Fruit fly (Drosophila melanogaster) whole organism, embryonic: ENCODE measurements around the gene Bcs1.

Experiments used
- CG10321 ChIP-seq: fragments of 200-800 bp; sonication (Bioruptor generic); IDR thresholded peaks from 2 replicates; pipeline ENCODE4 v1.3.6; 2022; ENCODE audit warnings: missing biosample characterization, missing genetic modification characterization
- CG11093 ChIP-seq: fragments of 200-800 bp; sonication (Bioruptor generic); IDR thresholded peaks from 3 replicates; pipeline ENCODE4 v1.3.6; 2022; ENCODE audit warnings: missing biosample characterization, missing genetic modification characterization
- CG11723 ChIP-seq: fragments of 200-800 bp; sonication (Bioruptor generic); optimal IDR thresholded peaks from 2 replicates; lab custom pipeline; 2017; ENCODE audit warnings: missing biosample characterization, mild to moderate bottlenecking, missing genetic modification characterization
- CG13287 ChIP-seq: fragments of 200-800 bp; sonication (Bioruptor generic); IDR thresholded peaks from 2 replicates; pipeline ENCODE4 v1.3.6; 2022; ENCODE audit warnings: missing biosample characterization, missing genetic modification characterization; ENCODE audit not compliant: partially characterized antibody
- CG13624 ChIP-seq: fragments of 200-800 bp; sonication (Bioruptor generic); optimal IDR thresholded peaks from 2 replicates; lab custom pipeline; 2016; ENCODE audit warnings: missing biosample characterization, missing genetic modification characterization
- CG14860 ChIP-seq: fragments of 200-800 bp; sonication (Bioruptor generic); IDR thresholded peaks from 3 replicates; pipeline ENCODE4 v1.3.6; 2022; ENCODE audit warnings: missing biosample characterization, missing genetic modification characterization; ENCODE audit not compliant: partially characterized antibody
- CG15073 ChIP-seq: fragments of 200-800 bp; sonication (Bioruptor generic); optimal IDR thresholded peaks from 2 replicates; lab custom pipeline; 2016; ENCODE audit warnings: missing biosample characterization, missing genetic modification characterization
- CG17612 ChIP-seq: fragments of 200-800 bp; sonication (Bioruptor generic); IDR thresholded peaks from 2 replicates; pipeline ENCODE4 v1.3.6; 2022; ENCODE audit warnings: missing biosample characterization, missing genetic modification characterization
- CG17912 ChIP-seq: fragments of 200-800 bp; sonication (Bioruptor generic); optimal IDR thresholded peaks from 2 replicates; lab custom pipeline; 2018; ENCODE audit warnings: missing biosample characterization, mild to moderate bottlenecking, missing genetic modification characterization
- CG18011 ChIP-seq: fragments of 200-800 bp; sonication (Bioruptor generic); optimal IDR thresholded peaks from 2 replicates; lab custom pipeline; 2017; ENCODE audit warnings: missing biosample characterization, missing genetic modification characterization, mild to moderate bottlenecking, moderate library complexity, missing genotype
- CG18262 ChIP-seq: fragments of 200-800 bp; optimal IDR thresholded peaks from 3 replicates; lab custom pipeline; 2019; ENCODE audit warnings: missing biosample characterization, mild to moderate bottlenecking, missing genetic modification characterization, moderate library complexity
- CG30431 ChIP-seq: fragments of 200-800 bp; sonication (Bioruptor generic); optimal IDR thresholded peaks from 2 replicates; lab custom pipeline; 2017; ENCODE audit warnings: missing biosample characterization, missing genetic modification characterization
- CG34376 ChIP-seq: fragments of 200-800 bp; sonication (Bioruptor generic); optimal IDR thresholded peaks from 2 replicates; lab custom pipeline; 2018; ENCODE audit warnings: missing biosample characterization, mild to moderate bottlenecking, missing genetic modification characterization
- CG3995 ChIP-seq: fragments of 200-800 bp; sonication (Bioruptor generic); optimal IDR thresholded peaks from 3 replicates; lab custom pipeline; 2016; ENCODE audit warnings: missing biosample characterization, missing genetic modification characterization
- CG4328 ChIP-seq: fragments of 200-800 bp; sonication (Bioruptor generic); optimal IDR thresholded peaks from 3 replicates; lab custom pipeline; 2017; ENCODE audit warnings: missing biosample characterization, missing genetic modification reagents, missing genetic modification characterization
- CG8765 ChIP-seq: fragments of 200-800 bp; sonication (Bioruptor generic); IDR thresholded peaks from 2 replicates; pipeline ENCODE4 v1.3.6; 2022; ENCODE audit warnings: missing biosample characterization, missing genetic modification characterization
- CG8944 ChIP-seq: fragments of 200-800 bp; sonication (Bioruptor generic); optimal IDR thresholded peaks from 3 replicates; lab custom pipeline; 2016; ENCODE audit warnings: missing biosample characterization, missing genetic modification characterization
- Dll ChIP-seq: fragments of 200-800 bp; sonication (Bioruptor generic); IDR thresholded peaks from 4 replicates; pipeline ENCODE4 v1.3.6; 2022; ENCODE audit warnings: missing biosample characterization, missing genetic modification characterization; ENCODE audit not compliant: partially characterized antibody
- Doc3 ChIP-seq: fragments of 200-800 bp; sonication (Bioruptor generic); IDR thresholded peaks from 3 replicates; pipeline ENCODE4 v1.3.6; 2022; ENCODE audit warnings: missing biosample characterization, missing genetic modification characterization; ENCODE audit not compliant: partially characterized antibody
- Eip74EF ChIP-seq, 2 experiments: fragments of 200-800 bp in 1 of 2; fragments of >200 bp in 1 of 2; sonication (Bioruptor generic) in 1 of 2; optimal IDR thresholded peaks; 2 replicates each; lab custom pipeline; 2017 to 2019; ENCODE audit warnings: missing biosample characterization in 2 of 2, missing genetic modification characterization in 2 of 2, mild to moderate bottlenecking in 1 of 2, moderate library complexity in 1 of 2
- Fer1 ChIP-seq: fragments of 200-800 bp; sonication (Bioruptor generic); optimal IDR thresholded peaks from 2 replicates; lab custom pipeline; 2017; ENCODE audit warnings: missing biosample characterization, mild to moderate bottlenecking, missing genetic modification characterization
- Med ChIP-seq: fragments of 200-800 bp; sonication (Bioruptor generic); peaks from one replicate; lab custom pipeline; 2016; ENCODE audit warnings: missing biosample characterization, missing genetic modification characterization, mild to moderate bottlenecking, inconsistent platforms, moderate library complexity
- Nf-YB ChIP-seq: fragments of 200-800 bp; sonication (Bioruptor generic); optimal IDR thresholded peaks from 3 replicates; lab custom pipeline; 2019; ENCODE audit warnings: missing biosample characterization, mild to moderate bottlenecking, missing genetic modification characterization, moderate library complexity
- Sry-β ChIP-seq: fragments of 200-800 bp; sonication (Bioruptor generic); optimal IDR thresholded peaks from 2 replicates; lab custom pipeline; 2018; ENCODE audit warnings: missing biosample characterization, mild to moderate bottlenecking, missing genetic modification characterization, moderate library complexity
- Sry-δ ChIP-seq: fragments of 200-800 bp; sonication (Bioruptor generic); optimal IDR thresholded peaks from 2 replicates; lab custom pipeline; 2016; ENCODE audit warnings: missing biosample characterization, missing genetic modification characterization
- Ssrp ChIP-seq: fragments of 200-800 bp; sonication (Bioruptor generic); optimal IDR thresholded peaks from 2 replicates; lab custom pipeline; 2018; ENCODE audit warnings: missing biosample characterization, mild to moderate bottlenecking, missing genetic modification characterization, moderate library complexity
- Taf1 ChIP-seq: fragments of 200-800 bp; sonication (Bioruptor generic); IDR thresholded peaks from 2 replicates; pipeline ENCODE4 v1.3.6; 2022; ENCODE audit warnings: missing biosample characterization, missing genetic modification characterization
- Xbp1 ChIP-seq: fragments of 200-800 bp; sonication (Bioruptor generic); optimal IDR thresholded peaks from 3 replicates; lab custom pipeline; 2016; ENCODE audit warnings: missing biosample characterization, mild to moderate bottlenecking, missing genetic modification characterization
- bigmax ChIP-seq: fragments of 200-800 bp; sonication (Bioruptor generic); optimal IDR thresholded peaks from 2 replicates; lab custom pipeline; 2018; ENCODE audit warnings: missing biosample characterization, mild to moderate bottlenecking, missing genetic modification characterization
- cato ChIP-seq: fragments of 200-800 bp; sonication (Bioruptor generic); optimal IDR thresholded peaks from 2 replicates; lab custom pipeline; 2016; ENCODE audit warnings: missing biosample characterization, missing genetic modification characterization, borderline replicate concordance
- chif ChIP-seq, 2 experiments: fragments of 200-800 bp; sonication (Bioruptor generic); optimal IDR thresholded peaks; 3 replicates each; lab custom pipeline; 2016; ENCODE audit warnings: missing biosample characterization in 2 of 2, missing genetic modification characterization in 2 of 2
- croc ChIP-seq: fragments of 200-800 bp; sonication (Bioruptor generic); conservative IDR thresholded peaks from 3 replicates; pipeline ENCODE4 v1.3.6; 2022; ENCODE audit warnings: missing biosample characterization, missing genetic modification characterization
- dmrt11E ChIP-seq: fragments of 200-800 bp; sonication (Bioruptor generic); optimal IDR thresholded peaks from 3 replicates; lab custom pipeline; 2018; ENCODE audit warnings: missing biosample characterization, mild to moderate bottlenecking, missing genetic modification characterization, moderate library complexity
- eve ChIP-seq, 2 experiments: fragments of >200 bp; optimal IDR thresholded peaks; 2 replicates each; lab custom pipeline; 2017; ENCODE audit warnings: missing biosample characterization in 2 of 2, missing genetic modification characterization in 2 of 2
- exex ChIP-seq: fragments of 200-800 bp; sonication (Bioruptor generic); optimal IDR thresholded peaks from 4 replicates; lab custom pipeline; 2018; ENCODE audit warnings: missing biosample characterization, mild to moderate bottlenecking, missing genetic modification characterization, moderate library complexity
- gfzf ChIP-seq: fragments of 200-800 bp; sonication (Bioruptor generic); optimal IDR thresholded peaks from 2 replicates; lab custom pipeline; 2016; ENCODE audit warnings: missing biosample characterization, mild to moderate bottlenecking, missing genetic modification characterization, moderate library complexity
- jing ChIP-seq: fragments of 200-800 bp; sonication (Bioruptor generic); optimal IDR thresholded peaks from 2 replicates; lab custom pipeline; 2018; ENCODE audit warnings: missing biosample characterization, mild to moderate bottlenecking, missing genetic modification characterization
- otp ChIP-seq: fragments of 200-800 bp; sonication (Bioruptor generic); IDR thresholded peaks from 3 replicates; pipeline ENCODE4, ENCODE4 v1.3.6; 2022; ENCODE audit warnings: missing biosample characterization, missing genetic modification characterization
- pfk ChIP-seq: fragments of 200-800 bp; sonication (Bioruptor generic); optimal IDR thresholded peaks from 2 replicates; lab custom pipeline; 2018; ENCODE audit warnings: missing biosample characterization, mild to moderate bottlenecking, missing genetic modification characterization, moderate library complexity
- prd ChIP-seq, 3 experiments: fragments of >200 bp in 2 of 3; fragments of 200-800 bp in 1 of 3; sonication (Bioruptor generic) in 1 of 3; optimal IDR thresholded peaks in 2 of 3; IDR thresholded peaks in 1 of 3; 2 replicates in 2 of 3; 3 replicates in 1 of 3; pipeline versions ENCODE4 v1.3.6 to Lab custom; 2017 to 2022; ENCODE audit warnings: missing biosample characterization in 1 of 3, missing genetic modification characterization in 1 of 3
- pum ChIP-seq: fragments of 200-800 bp; sonication (Bioruptor generic); optimal IDR thresholded peaks from 2 replicates; lab custom pipeline; 2016; ENCODE audit warnings: missing biosample characterization, missing genetic modification characterization
- pzg ChIP-seq: fragments of 200-800 bp; sonication (Bioruptor generic); optimal IDR thresholded peaks from 3 replicates; lab custom pipeline; 2018; ENCODE audit warnings: missing biosample characterization, mild to moderate bottlenecking, missing genetic modification characterization, moderate library complexity
- row ChIP-seq: fragments of 200-800 bp; sonication (Bioruptor generic); IDR thresholded peaks from 3 replicates; pipeline ENCODE4 v1.3.6; 2022; ENCODE audit warnings: missing biosample characterization, missing genetic modification characterization
- tgo ChIP-seq: fragments of 200-800 bp; sonication (Bioruptor generic); IDR thresholded peaks from 3 replicates; pipeline ENCODE4 v1.3.6; 2022; ENCODE audit warnings: missing biosample characterization, missing genetic modification characterization
- tll ChIP-seq, 2 experiments: fragments of 200-800 bp in 1 of 2; fragments of >200 bp in 1 of 2; sonication (Bioruptor generic) in 1 of 2; optimal IDR thresholded peaks; 2 replicates each; lab custom pipeline; 2017 to 2019; ENCODE audit warnings: missing biosample characterization in 2 of 2, missing genetic modification characterization in 2 of 2, mild to moderate bottlenecking in 1 of 2, moderate library complexity in 1 of 2
- trem ChIP-seq: fragments of 200-800 bp; optimal IDR thresholded peaks from 3 replicates; lab custom pipeline; 2019; ENCODE audit warnings: missing biosample characterization, mild to moderate bottlenecking, missing genetic modification characterization, moderate library complexity
- unc-4 ChIP-seq: fragments of 200-800 bp; sonication (Bioruptor generic); IDR thresholded peaks from 2 replicates; pipeline ENCODE4 v1.3.6; 2022; ENCODE audit warnings: missing biosample characterization, missing genetic modification characterization; ENCODE audit not compliant: partially characterized antibody
- wek ChIP-seq: fragments of 200-800 bp; sonication (Bioruptor generic); optimal IDR thresholded peaks from 3 replicates; lab custom pipeline; 2018; ENCODE audit warnings: missing biosample characterization, mild to moderate bottlenecking, missing genetic modification characterization, moderate library complexity
- yki ChIP-seq: fragments of >200 bp; optimal IDR thresholded peaks from 3 replicates; lab custom pipeline; 2018
- zfh1 ChIP-seq: fragments of 200-800 bp; sonication (Bioruptor generic); IDR thresholded peaks from 3 replicates; pipeline ENCODE4 v1.3.6; 2022; ENCODE audit warnings: missing biosample characterization, missing genetic modification characterization

Bcs1 gene

DNA sequence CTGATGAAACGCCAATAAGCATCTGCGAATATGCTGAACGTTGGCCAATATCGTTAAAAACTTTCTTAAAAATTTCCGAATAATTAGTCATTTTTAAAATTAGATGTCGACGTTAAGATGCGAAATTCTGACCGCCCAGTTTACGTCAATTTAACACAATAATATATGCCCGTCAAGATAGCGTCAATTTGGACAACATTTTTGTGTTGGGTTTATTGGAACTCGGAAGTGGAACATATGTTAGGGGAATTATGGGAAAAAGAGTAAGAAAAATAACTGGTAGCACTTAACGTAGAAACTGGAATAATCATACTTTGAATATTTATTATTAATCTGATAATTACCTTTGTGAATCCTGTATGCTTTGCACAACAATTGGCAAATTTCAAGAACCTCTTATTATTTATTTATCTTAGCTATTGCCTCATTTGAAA, 33.3 kb downstream of the Bcs1 start, which contains the start of gene CG5676 (continued):
- TF ChIP-seq CG11093 (GFP tag; lab: Robert Waterston, UW) (no peak), unc-4 (GFP tag; lab: Robert Waterston, UW) (no peak), zfh1 (GFP tag; lab: Robert Waterston, UW) (no peak), Sry-β (GFP tag; lab: Kevin White, UChicago) (no peak), CG34376 (GFP tag; lab: Kevin White, UChicago) (no peak), CG11723 (GFP tag; lab: Kevin White, UChicago) (peak; percentile 51), CG8765 (no peak), tll (GFP tag; optimal IDR thresholded peaks at IDR 0.05; lab: Kevin White, UChicago) (no peak), Dll (GFP tag; lab: Robert Waterston, UW) (0 out of 4 replicates have a peak, but pooled peaks have one; percentile 34), tgo (GFP tag; lab: Robert Waterston, UW) (no peak), trem (tag; lab: Kevin White, UChicago) (peak; percentile 31), CG13624 (GFP tag; lab: Kevin White, UChicago) (peak; percentile 16), CG17612 (GFP tag; lab: Robert Waterston, UW) (no peak), CG18011 (GFP tag; lab: Kevin White, UChicago) (no peak), Fer1 (GFP tag; lab: Kevin White, UChicago) (peak; percentile 19), CG3995 (peak; percentile 78), CG14860 (GFP tag; lab: Robert Waterston, UW) (no peak), CG8944 (GFP tag; lab: Kevin White, UChicago) (no peak), Nf-YB (GFP tag; lab: Kevin White, UChicago) (no peak), CG17912 (no peak), pzg (GFP tag; lab: Kevin White, UChicago) (peak; percentile 71), Xbp1 (GFP tag; lab: Kevin White, UChicago) (no peak), Med (GFP tag; lab: Kevin White, UChicago) (peak; percentile 59), CG13287 (no peak; the same call in 1 of the 2 replicates), pfk (GFP tag; lab: Kevin White, UChicago) (peak; percentile 97), Eip74EF (GFP tag; optimal IDR thresholded peaks at IDR 0.05; lab: Kevin White, UChicago) (no peak), wek (GFP tag; lab: Kevin White, UChicago) (no peak), otp (GFP tag; lab: Robert Waterston, UW) (no peak), pum (GFP tag; lab: Kevin White, UChicago) (no peak), exex (tag; lab: Kevin White, UChicago) (no peak), eve (GFP tag; optimal IDR thresholded peaks at IDR 0.05; lab: Kevin White, UChicago) (peak in 1 of 2 experiments; percentile 45), Taf1 (GFP tag; lab: Robert Waterston, UW) (no peak), chif (GFP tag; optimal IDR thresholded peaks at IDR 0.05; lab: Kevin White, UChicago) (no peak), Sry-δ (GFP tag; lab: Kevin White, UChicago) (peak; percentile 38), CG30431 (no peak), Doc3 (GFP tag; lab: Robert Waterston, UW) (no peak), row (peak; percentile 50; the same call in 1 of the 3 replicates), CG15073 (GFP tag; lab: Kevin White, UChicago) (no peak), CG18262 (peak; percentile 4), CG4328 (GFP tag; lab: Kevin White, UChicago) (no peak), bigmax (GFP tag; lab: Kevin White, UChicago) (no peak), gfzf (GFP tag; lab: Kevin White, UChicago) (peak; percentile 39), yki (no peak), cato (GFP tag; lab: Kevin White, UChicago) (no peak), prd (optimal IDR thresholded peaks at IDR 0.05; lab: Kevin White, UChicago) (no peak), prd (GFP tag; IDR thresholded peaks at IDR 0.05; lab: Robert Waterston, UW) (no peak), jing (GFP tag; lab: Kevin White, UChicago) (no peak), dmrt11E (tag; lab: Kevin White, UChicago) (no peak), Ssrp (tag; lab: Kevin White, UChicago) (no peak), CG10321 (GFP tag; lab: Robert Waterston, UW) (no peak), croc (no peak)
